Worm (Caenorhabditis elegans) whole organism, young adult: Measurements from ENCODE around the gene cca-1.

Source experiments
- F22D6.2 ChIP-seq: sonication (generic microtip); optimal IDR thresholded peaks from 2 replicates; lab custom pipeline; 2016; ENCODE audit warnings: mild to moderate bottlenecking, missing genetic modification characterization, missing compliant biosample characterization
- F23B12.7 ChIP-seq: sonication (generic microtip); optimal IDR thresholded peaks from 2 replicates; lab custom pipeline; 2017; ENCODE audit warnings: missing genetic modification characterization, mild to moderate bottlenecking, missing compliant biosample characterization, antibody characterized with exemption, moderate library complexity; ENCODE audit not compliant: insufficient read depth
- F49E8.2 ChIP-seq: sonication (generic microtip); optimal IDR thresholded peaks from 3 replicates; lab custom pipeline; 2017; ENCODE audit warnings: missing genetic modification characterization, mild to moderate bottlenecking, missing compliant biosample characterization, antibody characterized with exemption, moderate library complexity; ENCODE audit not compliant: insufficient read depth
- F55B11.4 ChIP-seq: sonication (generic microtip); optimal IDR thresholded peaks from 2 replicates; lab custom pipeline; 2016; ENCODE audit warnings: missing compliant biosample characterization, missing genetic modification characterization, borderline replicate concordance; ENCODE audit not compliant: insufficient read depth
- F57A8.1 ChIP-seq: fragments of 200-800 bp; sonication (Bioruptor generic); optimal IDR thresholded peaks from 2 replicates; lab custom pipeline; 2018; ENCODE audit warnings: mild to moderate bottlenecking, missing genetic modification characterization, moderate library complexity, missing compliant biosample characterization
- F57C9.4 ChIP-seq: sonication (generic microtip); optimal IDR thresholded peaks from 2 replicates; lab custom pipeline; 2017; ENCODE audit warnings: mild to moderate bottlenecking, missing genetic modification characterization, missing compliant biosample characterization
- K11D2.4 ChIP-seq: fragments of 200-800 bp; sonication (Bioruptor generic); IDR thresholded peaks from 2 replicates; pipeline ENCODE4 v1.3.6; 2022; ENCODE audit warnings: missing genetic modification reagents, missing genetic modification characterization, missing compliant biosample characterization
- K12H6.12 ChIP-seq: fragments of 200-800 bp; sonication (Bioruptor generic); optimal IDR thresholded peaks from 2 replicates; lab custom pipeline; 2018; ENCODE audit warnings: mild to moderate bottlenecking, missing genetic modification characterization, missing compliant biosample characterization
- Y53F4B.3 ChIP-seq: fragments of 200-800 bp; sonication (Bioruptor generic); IDR thresholded peaks from 2 replicates; pipeline ENCODE4 v1.3.6; 2022; ENCODE audit warnings: missing genetic modification reagents, missing genetic modification characterization, missing compliant biosample characterization
- ZK185.1 ChIP-seq: sonication (generic microtip); optimal IDR thresholded peaks from 2 replicates; lab custom pipeline; 2016; ENCODE audit warnings: mild to moderate bottlenecking, missing genetic modification characterization, missing compliant biosample characterization; ENCODE audit not compliant: poor library complexity, severe bottlenecking
- akir-1 ChIP-seq: fragments of 200-800 bp; sonication (Bioruptor generic); optimal IDR thresholded peaks from 2 replicates; lab custom pipeline; 2018; ENCODE audit warnings: mild to moderate bottlenecking, missing genetic modification characterization, moderate library complexity, missing compliant biosample characterization
- aptf-2 ChIP-seq: fragments of 200-800 bp; sonication (Bioruptor generic); conservative IDR thresholded peaks from 2 replicates; pipeline ENCODE4 v1.3.6; 2022; ENCODE audit warnings: missing genetic modification reagents, missing genetic modification characterization, missing compliant biosample characterization
- aptf-3 ChIP-seq: fragments of 200-800 bp; sonication (Bioruptor generic); IDR thresholded peaks from 2 replicates; pipeline ENCODE4 v1.3.6; 2022; ENCODE audit warnings: missing genetic modification characterization, missing compliant biosample characterization
- attf-3 ChIP-seq: fragments of 200-800 bp; sonication (Bioruptor generic); conservative IDR thresholded peaks from 2 replicates; pipeline ENCODE4 v1.3.6; 2022; ENCODE audit warnings: missing genetic modification reagents, missing genetic modification characterization, missing compliant biosample characterization
- attf-5 ChIP-seq: fragments of 200-800 bp; sonication (Bioruptor generic); optimal IDR thresholded peaks from 2 replicates; lab custom pipeline; 2018; ENCODE audit warnings: mild to moderate bottlenecking, missing genetic modification characterization, missing compliant biosample characterization
- attf-6 ChIP-seq: fragments of 200-800 bp; sonication (Bioruptor generic); IDR thresholded peaks from 2 replicates; pipeline ENCODE4 v1.3.6; 2022; ENCODE audit warnings: missing genetic modification reagents, missing genetic modification characterization, missing compliant biosample characterization
- bed-1 ChIP-seq: fragments of 200-800 bp; sonication (Bioruptor generic); IDR thresholded peaks from 2 replicates; pipeline ENCODE4 v1.3.6; 2022; ENCODE audit warnings: missing genetic modification reagents, missing genetic modification characterization, missing compliant biosample characterization
- ccch-3 ChIP-seq: fragments of 200-800 bp; sonication (Bioruptor generic); optimal IDR thresholded peaks from 2 replicates; lab custom pipeline; 2018; ENCODE audit warnings: mild to moderate bottlenecking, missing genetic modification characterization, missing compliant biosample characterization
- chd-7 ChIP-seq: sonication (generic microtip); optimal IDR thresholded peaks from 2 replicates; lab custom pipeline; 2016; ENCODE audit warnings: mild to moderate bottlenecking, missing genetic modification characterization, moderate library complexity, missing compliant biosample characterization
- die-1 ChIP-seq: sonication (generic microtip); optimal IDR thresholded peaks from 2 replicates; lab custom pipeline; 2016; ENCODE audit warnings: missing genotype, mild to moderate bottlenecking, missing genetic modification characterization, missing compliant biosample characterization
- dpl-1 ChIP-seq: fragments of 150-350 bp; optimal IDR thresholded peaks from 2 replicates; lab custom pipeline; 2014; ENCODE audit warnings: missing biosample characterization, missing genetic modification reagents, missing genetic modification characterization
- ekl-4 ChIP-seq: fragments of 200-800 bp; sonication (Bioruptor generic); IDR thresholded peaks from 2 replicates; pipeline ENCODE4 v1.3.6; 2022; ENCODE audit warnings: missing genetic modification reagents, missing genetic modification characterization, missing compliant biosample characterization
- hlh-12 ChIP-seq: sonication (generic microtip); optimal IDR thresholded peaks from 2 replicates; lab custom pipeline; 2016; ENCODE audit warnings: missing genetic modification characterization, missing compliant biosample characterization
- hlh-26 ChIP-seq: fragments of 200-800 bp; sonication (Bioruptor generic); conservative IDR thresholded peaks from 2 replicates; pipeline ENCODE4 v1.3.6; 2022; ENCODE audit warnings: missing genetic modification reagents, missing genetic modification characterization, missing compliant biosample characterization
- hmg-20 ChIP-seq: fragments of 200-800 bp; sonication (Bioruptor generic); IDR thresholded peaks from 2 replicates; pipeline ENCODE4 v1.3.6; 2022; ENCODE audit warnings: missing genetic modification reagents, missing genetic modification characterization, missing compliant biosample characterization
- lin-35 ChIP-seq, 3 experiments: fragments of 150-350 bp in 2 of 3; sonication (generic microtip) in 1 of 3; optimal IDR thresholded peaks; 2 replicates each; lab custom pipeline; 2014 to 2018; ENCODE audit warnings: missing biosample characterization in 3 of 3, missing genetic modification characterization in 3 of 3, missing genetic modification reagents in 3 of 3
- lin-40 ChIP-seq: sonication (generic microtip); optimal IDR thresholded peaks from 2 replicates; lab custom pipeline; 2016; ENCODE audit warnings: missing genetic modification characterization, mild to moderate bottlenecking, missing compliant biosample characterization, missing genotype, missing genetic modification reagents
- lir-1 ChIP-seq: fragments of 200-800 bp; sonication (Bioruptor generic); conservative IDR thresholded peaks from 2 replicates; pipeline ENCODE4 v1.3.6; 2022; ENCODE audit warnings: missing genetic modification reagents, missing genetic modification characterization, missing compliant biosample characterization
- madf-10 ChIP-seq: sonication (generic microtip); optimal IDR thresholded peaks from 2 replicates; lab custom pipeline; 2016; ENCODE audit warnings: mild to moderate bottlenecking, missing genetic modification characterization, missing compliant biosample characterization
- mxl-1 ChIP-seq: sonication (generic microtip); optimal IDR thresholded peaks from 2 replicates; lab custom pipeline; 2016; ENCODE audit warnings: missing genetic modification characterization, missing compliant biosample characterization
- nhr-120 ChIP-seq: fragments of 200-800 bp; sonication (Bioruptor generic); IDR thresholded peaks from 2 replicates; pipeline ENCODE4 v1.3.6; 2022; ENCODE audit warnings: missing genetic modification characterization, missing compliant biosample characterization
- nhr-179 ChIP-seq: sonication (generic microtip); optimal IDR thresholded peaks from 2 replicates; lab custom pipeline; 2016; ENCODE audit warnings: mild to moderate bottlenecking, missing genetic modification characterization, missing compliant biosample characterization
- pbrm-1 ChIP-seq: fragments of 200-800 bp; sonication (Bioruptor generic); IDR thresholded peaks from 2 replicates; pipeline ENCODE4 v1.3.6; 2022; ENCODE audit warnings: missing genetic modification reagents, missing genetic modification characterization, missing compliant biosample characterization
- repo-1 ChIP-seq: sonication (generic microtip); optimal IDR thresholded peaks from 2 replicates; lab custom pipeline; 2017; ENCODE audit warnings: mild to moderate bottlenecking, missing genetic modification characterization, missing compliant biosample characterization
- tbp1 ChIP-seq: fragments of 200-800 bp; sonication (Bioruptor generic); optimal IDR thresholded peaks from 2 replicates; lab custom pipeline; 2018; ENCODE audit warnings: mild to moderate bottlenecking, missing genetic modification characterization, missing compliant biosample characterization
- unc-62 ChIP-seq: fragments of 150-350 bp; optimal IDR thresholded peaks from 2 replicates; lab custom pipeline; 2014; ENCODE audit warnings: missing biosample characterization, missing genetic modification reagents, missing genetic modification characterization
- xnd-1 ChIP-seq: sonication (generic microtip); optimal IDR thresholded peaks from 2 replicates; lab custom pipeline; 2016; ENCODE audit warnings: missing genotype, missing genetic modification reagents, missing genetic modification characterization, missing compliant biosample characterization
- zim-3 ChIP-seq: sonication (generic microtip); optimal IDR thresholded peaks from 2 replicates; lab custom pipeline; 2017; ENCODE audit warnings: mild to moderate bottlenecking, missing genetic modification characterization, moderate library complexity, missing compliant biosample characterization

The cca-1 gene

ce11 chrX:7886200-7886599, 10.4 kb upstream of the cca-1 start:
- TF ChIP-seq F49E8.2 (tag; lab: Kevin White, UChicago) (no peak), attf-3 (no peak), chd-7 (no peak), unc-62 (GFP tag; lab: Kevin White, UChicago) (no peak), zim-3 (tag; lab: Kevin White, UChicago) (no peak), attf-5 (GFP tag; lab: Kevin White, UChicago) (no peak), akir-1 (no peak), mxl-1 (tag; lab: Kevin White, UChicago) (no peak), repo-1 (no peak), Y53F4B.3 (GFP tag; lab: Robert Waterston, UW) (no peak), nhr-179 (tag; lab: Kevin White, UChicago) (no peak), dpl-1 (no peak), tbp1 (GFP tag; lab: Kevin White, UChicago) (no peak), F22D6.2 (no peak), lin-40 (no peak), ZK185.1 (tag; lab: Kevin White, UChicago) (no peak), bed-1 (GFP tag; lab: Robert Waterston, UW) (no peak), lir-1 (GFP tag; lab: Robert Waterston, UW) (no peak), ccch-3 (GFP tag; lab: Kevin White, UChicago) (no peak)
- TF ChIP-seq, all 124 proteins: peak for 0

ce11 chrX:7883994-7884393, 8.2 kb upstream of the cca-1 start, which contains the start of gene pcyt-2.2:
Gene pcyt-2.2, plus strand, starts transcription at chrX:7884294.
- TF ChIP-seq lin-35 (GFP tag; optimal IDR thresholded peaks at IDR 0.05; lab: Kevin White, UChicago) (no peak), madf-10 (tag; lab: Kevin White, UChicago) (no peak), F57A8.1 (GFP tag; lab: Kevin White, UChicago) (no peak), aptf-3 (GFP tag; lab: Robert Waterston, UW) (no peak), K12H6.12 (tag; lab: Kevin White, UChicago) (no peak), die-1 (tag; lab: Kevin White, UChicago) (no peak), F55B11.4 (tag; lab: Kevin White, UChicago) (no peak), pbrm-1 (GFP tag; lab: Robert Waterston, UW) (no peak), xnd-1 (tag; lab: Kevin White, UChicago) (no peak), hlh-12 (tag; lab: Kevin White, UChicago) (no peak), F57C9.4 (tag; lab: Kevin White, UChicago) (no peak), attf-6 (GFP tag; lab: Robert Waterston, UW) (no peak), bed-1 (GFP tag; lab: Robert Waterston, UW) (no peak), ekl-4 (GFP tag; lab: Robert Waterston, UW) (no peak), F23B12.7 (tag; lab: Kevin White, UChicago) (no peak), nhr-120 (GFP tag; lab: Robert Waterston, UW) (no peak), unc-62 (GFP tag; lab: Kevin White, UChicago) (no peak), hmg-20 (GFP tag; lab: Robert Waterston, UW) (no peak), hlh-26 (GFP tag; lab: Robert Waterston, UW) (no peak), aptf-2 (no peak)

ce11 chrX:7881307-7881706, 5.6 kb upstream of the cca-1 start:
- TF ChIP-seq K11D2.4 (GFP tag; lab: Robert Waterston, UW) = no peak
